Worm (Caenorhabditis elegans): Measurements from ENCODE around the gene F38A1.15.
A peak's percentile ranks its signal among the peaks of the same experiment; 100 is the strongest.

Gene F38A1.15

ce11 chrIV:1217265-1217664 lies 25.9 kb downstream of the F38A1.15 start:
- TF ChIP-seq ceh-36 (tag; optimal IDR thresholded peaks at IDR 0.05), result peak; percentile 72

- TF ChIP-seq aly-1 (tag; optimal IDR thresholded peaks at IDR 0.05), result no peak
- no peak for TF ChIP-seq F13C5.2 (tag; optimal IDR thresholded peaks at IDR 0.05)
- TF ChIP-seq B0310.2 (tag; optimal IDR thresholded peaks at IDR 0.05), result no peak
- no peak for TF ChIP-seq ceh-13 (GFP tag; optimal IDR thresholded peaks at IDR 0.05)
- TF ChIP-seq scrt-1 (GFP tag; IDR thresholded peaks at IDR 0.05), result no peak
- no peak for TF ChIP-seq hnd-1 (tag; optimal IDR thresholded peaks at IDR 0.05)
- TF ChIP-seq tra-4 (tag; optimal IDR thresholded peaks at IDR 0.05), result no peak
- no peak for TF ChIP-seq sea-1 (GFP tag; conservative IDR thresholded peaks at IDR 0.05)
- no peak for TF ChIP-seq tbx-11 (GFP tag; IDR thresholded peaks at IDR 0.05)
- no peak for TF ChIP-seq tbx-37 (GFP tag; conservative IDR thresholded peaks at IDR 0.05)
Measured at ce11 chrIV:1216290-1216689, 26.9 kb downstream of the F38A1.15 start, which contains the start of gene W09G12.9. Gene W09G12.9, plus strand, starts transcription at chrIV:1216590.

DNA sequence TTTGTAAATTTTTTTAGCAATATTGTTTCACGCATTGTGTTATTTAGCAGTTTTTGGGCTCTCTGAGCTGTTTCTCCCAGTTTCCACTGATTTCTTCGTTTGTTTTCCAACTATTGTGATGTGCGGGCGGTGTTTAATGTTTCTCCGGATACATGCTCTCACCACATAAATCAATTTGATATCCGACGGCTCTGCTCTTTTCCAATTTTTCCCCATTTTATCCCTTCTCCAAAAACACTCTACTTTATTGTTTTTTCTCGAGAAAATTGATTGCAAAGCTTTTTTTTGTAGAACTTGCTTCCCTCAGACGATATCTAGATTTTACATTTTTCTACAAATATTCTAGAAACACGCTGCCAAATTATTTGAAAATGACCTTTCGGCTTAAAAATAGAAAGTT lies 27.7 kb downstream of the F38A1.15 start:
- no peak for TF ChIP-seq hmg-4 (GFP tag; optimal IDR thresholded peaks at IDR 0.05)
- no peak for TF ChIP-seq aly-1 (tag; optimal IDR thresholded peaks at IDR 0.05)
- TF ChIP-seq hmbx-1 (tag; optimal IDR thresholded peaks at IDR 0.05), result no peak

ce11 chrIV:1213192-1213591 lies 30.0 kb downstream of the F38A1.15 start:
- TF ChIP-seq tra-4 (tag; optimal IDR thresholded peaks at IDR 0.05) (no peak), ets-7 (tag; optimal IDR thresholded peaks at IDR 0.05) (no peak), F13C5.2 (tag; optimal IDR thresholded peaks at IDR 0.05) (no peak)

ce11 chrIV:1212357-1212756 lies 30.8 kb downstream of the F38A1.15 start:
- TF ChIP-seq ama-1 (optimal IDR thresholded peaks at IDR 0.05), result no peak

DNA sequence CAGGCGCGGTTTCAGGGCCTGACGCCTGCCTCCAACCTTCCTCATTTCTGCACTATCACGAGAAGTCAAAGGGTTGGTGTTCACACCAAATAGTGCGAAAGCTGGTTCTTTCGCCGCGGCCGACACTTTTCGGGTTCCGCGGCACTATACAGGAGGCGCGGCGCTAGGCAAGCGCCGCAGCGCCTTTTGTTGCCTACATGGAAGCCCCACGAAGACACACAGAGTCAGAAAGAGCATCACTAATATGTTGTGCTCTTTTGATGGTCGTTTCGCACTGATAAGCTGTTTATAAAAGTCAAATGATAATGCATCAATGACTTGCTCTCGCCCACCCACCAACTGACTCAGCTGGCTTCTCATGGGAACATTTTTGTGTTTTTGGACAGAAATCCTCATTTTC lies 31.3 kb downstream of the F38A1.15 start:
- TF ChIP-seq B0310.2 (tag; optimal IDR thresholded peaks at IDR 0.05) (no peak), hmbx-1 (tag; optimal IDR thresholded peaks at IDR 0.05) (no peak), tra-4 (tag; optimal IDR thresholded peaks at IDR 0.05) (no peak), tbx-37 (GFP tag; conservative IDR thresholded peaks at IDR 0.05) (no peak), ceh-36 (tag; optimal IDR thresholded peaks at IDR 0.05) (no peak), pes-1 (GFP tag; IDR thresholded peaks at IDR 0.05) (no peak), flt-1 (GFP tag; IDR thresholded peaks at IDR 0.05) (no peak), hnd-1 (tag; optimal IDR thresholded peaks at IDR 0.05) (no peak), aly-1 (tag; optimal IDR thresholded peaks at IDR 0.05) (no peak), sea-1 (GFP tag; conservative IDR thresholded peaks at IDR 0.05) (no peak), F13C5.2 (tag; optimal IDR thresholded peaks at IDR 0.05) (no peak), scrt-1 (GFP tag; IDR thresholded peaks at IDR 0.05) (no peak), tbx-11 (GFP tag; IDR thresholded peaks at IDR 0.05) (no peak), ceh-13 (GFP tag; optimal IDR thresholded peaks at IDR 0.05) (no peak), ets-7 (tag; optimal IDR thresholded peaks at IDR 0.05) (no peak), ama-1 (optimal IDR thresholded peaks at IDR 0.05) (no peak), hmg-4 (GFP tag; optimal IDR thresholded peaks at IDR 0.05) (no peak)

ce11 chrIV:1209813-1210212 lies 33.4 kb downstream of the F38A1.15 start:
- TF ChIP-seq ceh-36 (tag; optimal IDR thresholded peaks at IDR 0.05), result no peak
- TF ChIP-seq hnd-1 (tag; optimal IDR thresholded peaks at IDR 0.05), result no peak
- no peak for TF ChIP-seq tbx-37 (GFP tag; conservative IDR thresholded peaks at IDR 0.05)
- no peak for TF ChIP-seq flt-1 (GFP tag; IDR thresholded peaks at IDR 0.05)
- no peak for TF ChIP-seq scrt-1 (GFP tag; IDR thresholded peaks at IDR 0.05)
- no peak for TF ChIP-seq sea-1 (GFP tag; conservative IDR thresholded peaks at IDR 0.05)
- TF ChIP-seq pes-1 (GFP tag; IDR thresholded peaks at IDR 0.05), result no peak
- TF ChIP-seq ceh-13 (GFP tag; optimal IDR thresholded peaks at IDR 0.05), result no peak
- TF ChIP-seq ama-1 (optimal IDR thresholded peaks at IDR 0.05), result no peak
- no peak for TF ChIP-seq aly-1 (tag; optimal IDR thresholded peaks at IDR 0.05)
- no peak for TF ChIP-seq tbx-11 (GFP tag; IDR thresholded peaks at IDR 0.05)
- no peak for TF ChIP-seq F13C5.2 (tag; optimal IDR thresholded peaks at IDR 0.05)
- TF ChIP-seq hmg-4 (GFP tag; optimal IDR thresholded peaks at IDR 0.05), result no peak
- TF ChIP-seq hmbx-1 (tag; optimal IDR thresholded peaks at IDR 0.05), result no peak
- no peak for TF ChIP-seq ets-7 (tag; optimal IDR thresholded peaks at IDR 0.05)
- no peak for TF ChIP-seq tra-4 (tag; optimal IDR thresholded peaks at IDR 0.05)
- TF ChIP-seq B0310.2 (tag; optimal IDR thresholded peaks at IDR 0.05), result no peak

- TF ChIP-seq F13C5.2 (tag; optimal IDR thresholded peaks at IDR 0.05) (no peak), hmg-4 (GFP tag; optimal IDR thresholded peaks at IDR 0.05) (no peak), flt-1 (GFP tag; IDR thresholded peaks at IDR 0.05) (no peak), tra-4 (tag; optimal IDR thresholded peaks at IDR 0.05) (no peak)
Measured at ce11 chrIV:1209320-1209719, 33.9 kb downstream of the F38A1.15 start.

- TF ChIP-seq F13C5.2 (tag; optimal IDR thresholded peaks at IDR 0.05) (no peak), ama-1 (optimal IDR thresholded peaks at IDR 0.05) (no peak), hmbx-1 (tag; optimal IDR thresholded peaks at IDR 0.05) (no peak), aly-1 (tag; optimal IDR thresholded peaks at IDR 0.05) (no peak), tbx-11 (GFP tag; IDR thresholded peaks at IDR 0.05) (no peak), tra-4 (tag; optimal IDR thresholded peaks at IDR 0.05) (no peak), scrt-1 (GFP tag; IDR thresholded peaks at IDR 0.05) (no peak), tbx-37 (GFP tag; conservative IDR thresholded peaks at IDR 0.05) (no peak), hnd-1 (tag; optimal IDR thresholded peaks at IDR 0.05) (no peak), ceh-36 (tag; optimal IDR thresholded peaks at IDR 0.05) (no peak), flt-1 (GFP tag; IDR thresholded peaks at IDR 0.05) (no peak), ets-7 (tag; optimal IDR thresholded peaks at IDR 0.05) (no peak), pes-1 (GFP tag; IDR thresholded peaks at IDR 0.05) (no peak), ceh-13 (GFP tag; optimal IDR thresholded peaks at IDR 0.05) (no peak), B0310.2 (tag; optimal IDR thresholded peaks at IDR 0.05) (no peak), hmg-4 (GFP tag; optimal IDR thresholded peaks at IDR 0.05) (no peak), sea-1 (GFP tag; conservative IDR thresholded peaks at IDR 0.05) (no peak)
Measured at ce11 chrIV:1207980-1208379, 35.2 kb downstream of the F38A1.15 start, which contains the start of gene dsl-1. Gene dsl-1, minus strand, starts transcription at chrIV:1208080.
